Worm (Caenorhabditis elegans) whole organism, young adult: Measurements from ENCODE around the gene nep-24.
"Not testable (repeated sequence)": the region's sequence is repeated elsewhere in the genome, so short reads cannot be mapped to it uniquely, and the experiment has no call there.

ENCODE experiments used
- B0035.1 ChIP-seq: sonication (generic microtip); optimal IDR thresholded peaks from 2 replicates; lab custom pipeline; 2016; ENCODE audit warnings: missing genetic modification characterization, mild to moderate bottlenecking, missing compliant biosample characterization, missing genotype, missing genetic modification reagents
- B0261.1 ChIP-seq: sonication (generic microtip); optimal IDR thresholded peaks from 2 replicates; lab custom pipeline; 2016; ENCODE audit warnings: mild to moderate bottlenecking, missing genetic modification characterization, moderate library complexity, missing compliant biosample characterization
- C06A6.2 ChIP-seq: fragments of 200-800 bp; sonication (Bioruptor generic); conservative IDR thresholded peaks from 2 replicates; pipeline ENCODE4 v1.3.6; 2022; ENCODE audit warnings: missing genetic modification characterization, missing compliant biosample characterization
- F10E7.11 ChIP-seq: sonication (generic microtip); optimal IDR thresholded peaks from 2 replicates; lab custom pipeline; 2017; ENCODE audit warnings: mild to moderate bottlenecking, missing genetic modification characterization, moderate library complexity, missing compliant biosample characterization
- F23B12.7 ChIP-seq: sonication (generic microtip); optimal IDR thresholded peaks from 2 replicates; lab custom pipeline; 2017; ENCODE audit warnings: missing genetic modification characterization, mild to moderate bottlenecking, missing compliant biosample characterization, antibody characterized with exemption, moderate library complexity; ENCODE audit not compliant: insufficient read depth
- F33H1.4 ChIP-seq: fragments of 200-800 bp; sonication (Bioruptor generic); IDR thresholded peaks from 2 replicates; pipeline ENCODE4 v1.3.6; 2022; ENCODE audit warnings: missing genetic modification reagents, missing genetic modification characterization, missing compliant biosample characterization
- F52B5.7 ChIP-seq: sonication (generic microtip); optimal IDR thresholded peaks from 2 replicates; lab custom pipeline; 2016; ENCODE audit warnings: mild to moderate bottlenecking, missing genetic modification characterization, missing compliant biosample characterization
- K11D2.4 ChIP-seq: fragments of 200-800 bp; sonication (Bioruptor generic); IDR thresholded peaks from 2 replicates; pipeline ENCODE4 v1.3.6; 2022; ENCODE audit warnings: missing genetic modification reagents, missing genetic modification characterization, missing compliant biosample characterization
- attf-3 ChIP-seq: fragments of 200-800 bp; sonication (Bioruptor generic); conservative IDR thresholded peaks from 2 replicates; pipeline ENCODE4 v1.3.6; 2022; ENCODE audit warnings: missing genetic modification reagents, missing genetic modification characterization, missing compliant biosample characterization
- attf-6 ChIP-seq: fragments of 200-800 bp; sonication (Bioruptor generic); IDR thresholded peaks from 2 replicates; pipeline ENCODE4 v1.3.6; 2022; ENCODE audit warnings: missing genetic modification reagents, missing genetic modification characterization, missing compliant biosample characterization
- ceh-100 ChIP-seq: fragments of 200-800 bp; sonication (Bioruptor generic); IDR thresholded peaks from 2 replicates; pipeline ENCODE4 v1.3.6; 2022; ENCODE audit warnings: missing genetic modification reagents, missing genetic modification characterization, missing compliant biosample characterization
- ceh-27 ChIP-seq: fragments of 200-800 bp; sonication (Bioruptor generic); optimal IDR thresholded peaks from 2 replicates; lab custom pipeline; 2018; ENCODE audit warnings: mild to moderate bottlenecking, missing genetic modification characterization, moderate library complexity, missing compliant biosample characterization
- egrh-3 ChIP-seq: fragments of 200-800 bp; sonication (Bioruptor generic); IDR thresholded peaks from 2 replicates; pipeline ENCODE4 v1.3.6; 2022; ENCODE audit warnings: missing genetic modification reagents, missing genetic modification characterization, missing compliant biosample characterization
- ekl-4 ChIP-seq: fragments of 200-800 bp; sonication (Bioruptor generic); IDR thresholded peaks from 2 replicates; pipeline ENCODE4 v1.3.6; 2022; ENCODE audit warnings: missing genetic modification reagents, missing genetic modification characterization, missing compliant biosample characterization
- gei-17 ChIP-seq: fragments of 200-800 bp; sonication (Bioruptor generic); optimal IDR thresholded peaks from 2 replicates; lab custom pipeline; 2018; ENCODE audit warnings: mild to moderate bottlenecking, missing genetic modification characterization, missing compliant biosample characterization
- him-1 ChIP-seq: sonication (generic microtip); optimal IDR thresholded peaks from 2 replicates; lab custom pipeline; 2016; ENCODE audit warnings: missing genotype, missing genetic modification reagents, missing genetic modification characterization, missing compliant biosample characterization
- hsf-1 ChIP-seq: fragments of 200-800 bp; sonication (Bioruptor generic); IDR thresholded peaks from 2 replicates; pipeline ENCODE4 v1.3.6; 2022; ENCODE audit warnings: missing genetic modification reagents, missing genetic modification characterization, missing compliant biosample characterization
- lag-1 ChIP-seq: fragments of 200-800 bp; sonication (Bioruptor generic); IDR thresholded peaks from 2 replicates; pipeline ENCODE4 v1.3.6; 2022; ENCODE audit warnings: missing genetic modification reagents, missing genetic modification characterization, missing compliant biosample characterization
- lir-1 ChIP-seq: fragments of 200-800 bp; sonication (Bioruptor generic); conservative IDR thresholded peaks from 2 replicates; pipeline ENCODE4 v1.3.6; 2022; ENCODE audit warnings: missing genetic modification reagents, missing genetic modification characterization, missing compliant biosample characterization
- madf-10 ChIP-seq: sonication (generic microtip); optimal IDR thresholded peaks from 2 replicates; lab custom pipeline; 2016; ENCODE audit warnings: mild to moderate bottlenecking, missing genetic modification characterization, missing compliant biosample characterization
- nhr-80 ChIP-seq: sonication (generic microtip); optimal IDR thresholded peaks from 2 replicates; lab custom pipeline; 2016; ENCODE audit warnings: missing genetic modification characterization, missing compliant biosample characterization
- rcor-1 ChIP-seq: fragments of 200-800 bp; sonication (Bioruptor generic); IDR thresholded peaks from 2 replicates; pipeline ENCODE4 v1.3.6; 2022; ENCODE audit warnings: missing genetic modification reagents, missing genetic modification characterization, missing compliant biosample characterization
- rpc-1 ChIP-seq, 2 experiments: fragments of 150-350 bp in 1 of 2; sonication (generic microtip) in 1 of 2; optimal IDR thresholded peaks; 2 replicates each; lab custom pipeline; 2014 to 2018; ENCODE audit warnings: missing biosample characterization in 1 of 2, missing genetic modification characterization in 1 of 2, missing genetic modification reagents in 1 of 2, missing genotype in 1 of 2
- sdz-38 ChIP-seq: sonication (generic microtip); optimal IDR thresholded peaks from 2 replicates; lab custom pipeline; 2016; ENCODE audit warnings: missing genotype, missing genetic modification characterization, missing compliant biosample characterization
- sea-2 ChIP-seq: fragments of 200-800 bp; sonication (Bioruptor generic); IDR thresholded peaks from 2 replicates; pipeline ENCODE4 v1.3.6; 2022; ENCODE audit warnings: missing genetic modification characterization, missing compliant biosample characterization
- snpc-3.4 ChIP-seq: sonication (generic microtip); optimal IDR thresholded peaks from 2 replicates; lab custom pipeline; 2017; ENCODE audit warnings: missing genetic modification characterization, mild to moderate bottlenecking, missing compliant biosample characterization, antibody characterized with exemption, moderate library complexity, missing genotype, missing genetic modification reagents
- snpc-4 ChIP-seq, 5 experiments: fragments of 150-350 bp in 1 of 5; sonication (generic microtip) in 4 of 5; optimal IDR thresholded peaks; 2 replicates each; lab custom pipeline; 2014 to 2018; ENCODE audit warnings: missing genetic modification characterization in 5 of 5, missing biosample characterization in 3 of 5, antibody characterized with exemption in 2 of 5, mild to moderate bottlenecking in 2 of 5, missing compliant biosample characterization in 2 of 5, missing genotype in 2 of 5, moderate library complexity in 2 of 5, missing genetic modification reagents in 1 of 5
- tlf-1 ChIP-seq: fragments of 200-800 bp; sonication (Bioruptor generic); optimal IDR thresholded peaks from 2 replicates; lab custom pipeline; 2018; ENCODE audit warnings: mild to moderate bottlenecking, missing genetic modification characterization, missing compliant biosample characterization
- unc-62 ChIP-seq: fragments of 150-350 bp; optimal IDR thresholded peaks from 2 replicates; lab custom pipeline; 2014; ENCODE audit warnings: missing biosample characterization, missing genetic modification reagents, missing genetic modification characterization
- ztf-6 ChIP-seq: fragments of 200-800 bp; sonication (Bioruptor generic); IDR thresholded peaks from 2 replicates; pipeline ENCODE4 v1.3.6; 2022; ENCODE audit warnings: missing genetic modification reagents, missing genetic modification characterization, missing compliant biosample characterization

The nep-24 gene

ce11 chrIV:16924092-16924491 lies at the start of gene nep-24:
Gene nep-24, plus strand, starts transcription at chrIV:16924392.
- no peak for TF ChIP-seq ceh-27 (GFP tag; lab: Kevin White, UChicago)
- no peak for TF ChIP-seq ztf-6
- no peak for TF ChIP-seq F23B12.7 (tag; lab: Kevin White, UChicago)
- no peak for TF ChIP-seq C06A6.2

- TF ChIP-seq hsf-1 (GFP tag; lab: Robert Waterston, UW) = peak; percentile 97
- TF ChIP-seq ceh-100 (GFP tag; lab: Robert Waterston, UW) = peak; percentile 64
- TF ChIP-seq attf-6 (GFP tag; lab: Robert Waterston, UW) = peak; percentile 25; the same call in 1 of the 2 replicates
Observed at ce11 chrIV:16882414-16882813, 41.8 kb upstream of the nep-24 start.

ce11 chrIV:16888580-16888979 lies 35.6 kb upstream of the nep-24 start:
- TF ChIP-seq attf-6 (GFP tag; lab: Robert Waterston, UW) = peak; percentile 55; the same call in 1 of the 2 replicates
- TF ChIP-seq K11D2.4 (GFP tag; lab: Robert Waterston, UW) = no peak
- TF ChIP-seq snpc-4 (GFP tag; optimal IDR thresholded peaks at IDR 0.05; lab: Kevin White, UChicago) = no peak
- peak in 1 of 4 experiments; percentile 52 for TF ChIP-seq snpc-4 (tag; optimal IDR thresholded peaks at IDR 0.05; lab: Kevin White, UChicago)
- TF ChIP-seq, all 124 proteins: peak for 2

- not testable (repeated sequence) for TF ChIP-seq F52B5.7 (tag; lab: Kevin White, UChicago); gei-17 (GFP tag; lab: Kevin White, UChicago); snpc-3.4 (tag; lab: Kevin White, UChicago)
Observed at ce11 chrIV:16895288-16895687, 28.9 kb upstream of the nep-24 start, which contains the start of gene T06A10.2. Gene T06A10.2, plus strand, starts transcription at chrIV:16895588.

- no peak for TF ChIP-seq unc-62
- no peak for TF ChIP-seq tlf-1 (GFP tag; lab: Kevin White, UChicago)
- no peak for TF ChIP-seq F52B5.7 (tag; lab: Kevin White, UChicago)
- TF ChIP-seq F33H1.4 = no peak
Observed at ce11 chrIV:16898205-16898604, 26.0 kb upstream of the nep-24 start.

ce11 chrIV:16910831-16911230 lies 13.4 kb upstream of the nep-24 start:
- peak; percentile 93 for TF ChIP-seq hsf-1 (GFP tag; lab: Robert Waterston, UW)

ce11 chrIV:16915751-16916150 lies 8.4 kb upstream of the nep-24 start, which contains the start of gene Y116A8C.3:
Gene Y116A8C.3, plus strand, starts transcription at chrIV:16916051.
- TF ChIP-seq K11D2.4 (GFP tag; lab: Robert Waterston, UW) (no peak), snpc-4 (GFP tag; optimal IDR thresholded peaks at IDR 0.05; lab: Kevin White, UChicago) (no peak), snpc-4 (tag; optimal IDR thresholded peaks at IDR 0.05; lab: Kevin White, UChicago) (peak in 1 of 4 experiments; percentile 44)

- no peak for TF ChIP-seq attf-3 (GFP tag; lab: Robert Waterston, UW)
- TF ChIP-seq rpc-1 (optimal IDR thresholded peaks at IDR 0.05; lab: Kevin White, UChicago) = no peak
- TF ChIP-seq rpc-1 (tag; optimal IDR thresholded peaks at IDR 0.05; lab: Kevin White, UChicago) = no peak
- no peak for TF ChIP-seq hsf-1 (GFP tag; lab: Robert Waterston, UW)
- TF ChIP-seq B0035.1 = no peak
- TF ChIP-seq K11D2.4 (GFP tag; lab: Robert Waterston, UW) = no peak
- TF ChIP-seq F10E7.11 = no peak
- TF ChIP-seq lir-1 (GFP tag; lab: Robert Waterston, UW) = no peak
- no peak for TF ChIP-seq attf-6 (GFP tag; lab: Robert Waterston, UW)
- TF ChIP-seq ceh-27 (GFP tag; lab: Kevin White, UChicago) = no peak
- no peak for TF ChIP-seq rcor-1 (GFP tag; lab: Robert Waterston, UW)
- TF ChIP-seq egrh-3 (GFP tag; lab: Robert Waterston, UW) = no peak
- TF ChIP-seq sdz-38 = no peak
- TF ChIP-seq unc-62 = no peak
- no peak for TF ChIP-seq sea-2
- no peak for TF ChIP-seq B0261.1 (tag; lab: Kevin White, UChicago)
- no peak for TF ChIP-seq him-1 (tag; lab: Kevin White, UChicago)
- no peak for TF ChIP-seq nhr-80 (tag; lab: Kevin White, UChicago)
- TF ChIP-seq madf-10 (tag; lab: Kevin White, UChicago) = no peak
- no peak for TF ChIP-seq lag-1
- no peak for TF ChIP-seq ekl-4
Observed at ce11 chrIV:16917831-16918429, 6.3 kb upstream of the nep-24 start, which contains the start of the genes Y116A8C.469 and Y116A8C.468. Gene Y116A8C.469, minus strand, starts transcription at chrIV:16917931. Gene Y116A8C.468, plus strand, starts transcription at chrIV:16918379.
